Fruit fly (Drosophila melanogaster): ENCODE data around the gene sba.

The sba gene

DNA sequence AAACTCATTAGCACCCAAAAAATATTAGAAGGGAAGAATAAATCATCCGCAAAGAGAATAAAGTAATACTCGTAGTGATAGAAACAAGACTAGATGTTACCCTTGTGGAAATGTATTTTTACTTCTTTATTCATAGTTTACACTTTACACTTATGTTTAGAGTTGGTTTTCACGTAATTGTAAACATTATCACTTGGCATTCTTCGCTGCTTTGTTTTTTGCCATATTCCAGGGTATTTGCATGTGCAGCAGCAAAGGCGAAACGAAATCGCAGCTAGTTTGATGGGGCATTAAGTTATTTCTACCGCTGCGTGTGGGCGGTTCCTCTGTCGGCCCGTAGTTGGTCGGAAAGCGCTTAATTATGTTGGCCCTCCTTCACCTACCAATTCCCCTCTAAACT, 51.1 kb downstream of the sba start (continued):
- TF ChIP-seq Xbp1 (GFP tag; optimal IDR thresholded peaks at IDR 0.05): no peak
- peak; percentile 35 for TF ChIP-seq dmrt99B (tag; optimal IDR thresholded peaks at IDR 0.05)
- no peak for TF ChIP-seq Eip74EF (GFP tag; optimal IDR thresholded peaks at IDR 0.05)
- TF ChIP-seq CG3726 (GFP tag; IDR thresholded peaks at IDR 0.05): no peak
- no peak for TF ChIP-seq grau (tag; optimal IDR thresholded peaks at IDR 0.05)
- TF ChIP-seq Ptx1 (GFP tag; IDR thresholded peaks at IDR 0.05): peak; percentile 49
- TF ChIP-seq ind (GFP tag; optimal IDR thresholded peaks at IDR 0.05): no peak
- TF ChIP-seq CG1832 (GFP tag; optimal IDR thresholded peaks at IDR 0.05): no peak
- no peak for TF ChIP-seq Gsc (GFP tag; IDR thresholded peaks at IDR 0.05)
- no peak for TF ChIP-seq Rfx (GFP tag; IDR thresholded peaks at IDR 0.05)
- TF ChIP-seq Med (GFP tag): peak; percentile 34
- no peak for TF ChIP-seq CG4282 (GFP tag; optimal IDR thresholded peaks at IDR 0.05)
- peak; percentile 14 for TF ChIP-seq CG1603 (tag; optimal IDR thresholded peaks at IDR 0.05)
- TF ChIP-seq tna (GFP tag; IDR thresholded peaks at IDR 0.05; ENCODE audit: partially characterized antibody): no peak
- peak; percentile 39; the same call in 1 of the 3 replicates for TF ChIP-seq otp (GFP tag; IDR thresholded peaks at IDR 0.05)
- TF ChIP-seq CG3065 (GFP tag; optimal IDR thresholded peaks at IDR 0.05): no peak
- TF ChIP-seq CG10959 (GFP tag; IDR thresholded peaks at IDR 0.05): peak; percentile 14; the same call in 1 of the 2 replicates
- TF ChIP-seq CG8089 (GFP tag; optimal IDR thresholded peaks at IDR 0.05): no peak
- peak; percentile 31; the same call in 1 of the 2 replicates for TF ChIP-seq crol (GFP tag; IDR thresholded peaks at IDR 0.05)
- TF ChIP-seq CG3163 (GFP tag; optimal IDR thresholded peaks at IDR 0.05): no peak
- peak; percentile 18 for TF ChIP-seq CG11504 (tag; optimal IDR thresholded peaks at IDR 0.05)
- no peak for TF ChIP-seq CG15601 (tag; optimal IDR thresholded peaks at IDR 0.05)
- no peak for TF ChIP-seq Usf (GFP tag; optimal IDR thresholded peaks at IDR 0.05)
- no peak for TF ChIP-seq Stat92E (GFP tag; optimal IDR thresholded peaks at IDR 0.05)
- TF ChIP-seq hbn (GFP tag; IDR thresholded peaks at IDR 0.05; ENCODE audit: partially characterized antibody): no peak
- 0 out of 3 replicates have a peak, but pooled peaks have one; percentile 6 for TF ChIP-seq so (GFP tag; IDR thresholded peaks at IDR 0.05)
- TF ChIP-seq H2.0 (GFP tag; IDR thresholded peaks at IDR 0.05): no peak
- TF ChIP-seq CG31388 (GFP tag; optimal IDR thresholded peaks at IDR 0.05): no peak
- TF ChIP-seq chif (GFP tag; optimal IDR thresholded peaks at IDR 0.05): no peak
- no peak for TF ChIP-seq CG1602 (GFP tag; optimal IDR thresholded peaks at IDR 0.05)

DNA sequence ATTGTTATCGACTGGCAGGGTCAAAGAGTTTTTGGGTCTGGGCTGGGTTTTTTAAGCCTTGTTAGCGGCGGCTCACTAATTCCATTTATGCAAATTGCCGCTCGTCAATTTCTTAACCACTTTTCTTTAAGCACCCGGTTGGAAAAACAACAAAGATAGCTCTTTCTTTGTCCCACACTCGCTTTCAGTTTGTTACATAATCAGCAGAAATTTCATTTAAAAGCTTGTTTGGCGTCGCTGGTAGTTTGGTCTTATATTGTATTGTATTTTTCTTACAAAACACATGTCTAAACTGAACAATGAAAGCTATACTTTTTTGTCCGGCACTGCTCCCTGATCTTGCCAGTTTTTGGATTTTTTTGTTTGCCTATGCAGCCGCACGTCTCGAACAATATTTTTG, 52.8 kb downstream of the sba start:
- TF ChIP-seq CG30403 (GFP tag; optimal IDR thresholded peaks at IDR 0.05) (no peak), oc (tag; optimal IDR thresholded peaks at IDR 0.05) (peak; percentile 31), lmd (GFP tag; IDR thresholded peaks at IDR 0.05) (no peak), vvl (GFP tag; IDR thresholded peaks at IDR 0.05) (peak; percentile 46; the same call in 1 of the 2 replicates), sc (optimal IDR thresholded peaks at IDR 0.05) (no peak), sc (GFP tag; optimal IDR thresholded peaks at IDR 0.05) (no peak), Pdp1 (GFP tag; optimal IDR thresholded peaks at IDR 0.05) (peak in 1 of 2 experiments; percentile 92), pzg (GFP tag; optimal IDR thresholded peaks at IDR 0.05) (no peak)

DNA sequence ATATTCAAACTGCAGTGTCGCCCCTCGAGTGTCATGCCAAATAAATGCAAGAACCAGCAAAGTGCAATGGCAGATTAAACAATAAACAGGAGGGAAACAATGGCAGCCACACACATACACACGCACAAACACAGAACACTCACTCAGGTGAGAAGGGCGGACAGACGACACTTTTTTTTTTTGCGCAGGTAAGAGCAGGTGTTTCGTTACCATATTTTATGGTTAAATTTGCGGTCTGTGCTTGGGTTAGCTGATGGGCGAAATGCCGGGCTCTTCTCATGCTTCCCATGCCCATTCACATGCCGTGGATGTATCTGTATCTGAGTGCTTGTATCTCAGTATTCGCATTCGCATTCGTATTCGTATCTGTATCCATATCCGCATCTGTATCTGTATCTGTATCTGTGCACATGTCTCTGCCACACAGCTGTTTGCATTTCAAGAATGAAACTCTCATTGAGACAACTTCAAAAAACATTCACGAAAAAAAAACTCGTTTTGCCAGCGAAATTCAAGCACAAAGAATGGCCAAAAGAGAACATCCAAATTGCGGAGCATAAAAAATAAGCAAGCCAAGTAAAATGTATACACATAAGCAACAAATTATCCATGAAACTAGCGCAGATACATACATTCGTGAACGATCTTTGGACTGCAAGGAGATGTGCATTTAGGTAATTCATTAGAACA, 53.4 kb downstream of the sba start:
- peak; percentile 13 for TF ChIP-seq cg (GFP tag; optimal IDR thresholded peaks at IDR 0.05)
- TF ChIP-seq CG15479 (GFP tag; optimal IDR thresholded peaks at IDR 0.05): peak; percentile 25
- TF ChIP-seq CG3995 (GFP tag; optimal IDR thresholded peaks at IDR 0.05): no peak
- TF ChIP-seq CG42726 (GFP tag; IDR thresholded peaks at IDR 0.05; ENCODE audit: partially characterized antibody): 0 out of 2 replicates have a peak, but pooled peaks have one; percentile 24
- TF ChIP-seq pum (GFP tag; optimal IDR thresholded peaks at IDR 0.05): no peak
- no peak for TF ChIP-seq Myb (GFP tag; optimal IDR thresholded peaks at IDR 0.05)
- TF ChIP-seq hkb (optimal IDR thresholded peaks at IDR 0.05): no peak
- TF ChIP-seq hkb (GFP tag; IDR thresholded peaks at IDR 0.05): no peak
- no peak for TF ChIP-seq CG31365 (tag; optimal IDR thresholded peaks at IDR 0.05)
- TF ChIP-seq Usf (GFP tag; optimal IDR thresholded peaks at IDR 0.05): no peak
- no peak for TF ChIP-seq Dll (GFP tag; IDR thresholded peaks at IDR 0.05; ENCODE audit: partially characterized antibody)
- TF ChIP-seq CkIIα-i1 (GFP tag; IDR thresholded peaks at IDR 0.05): no peak
- no peak for TF ChIP-seq CG11398 (GFP tag; optimal IDR thresholded peaks at IDR 0.05)

Data from whole organism, embryonic.